Worm (Caenorhabditis elegans) whole organism, mixed stage, embryonic: ENCODE measurements around the gene C46C2.2.

Source experiments
- ham-2 ChIP-seq: fragments of 200-800 bp; sonication (Bioruptor generic); optimal IDR thresholded peaks from 2 replicates; lab custom pipeline; 2018; ENCODE audit warnings: mild to moderate bottlenecking, missing genetic modification characterization, missing compliant biosample characterization
- lin-13 ChIP-seq: fragments of 150-350 bp; optimal IDR thresholded peaks from 2 replicates; lab custom pipeline; 2014; ENCODE audit warnings: missing biosample characterization, missing genetic modification characterization
- mab-5 ChIP-seq: fragments of 150-350 bp; optimal IDR thresholded peaks from 2 replicates; lab custom pipeline; 2014; ENCODE audit warnings: missing biosample characterization, missing genetic modification characterization
- ztf-11 ChIP-seq: fragments of 150-350 bp; optimal IDR thresholded peaks from 2 replicates; lab custom pipeline; 2014; ENCODE audit warnings: missing biosample characterization, missing genetic modification characterization

- TF ChIP-seq ztf-11 (tag; lab: Kevin White, UChicago) (no peak), ham-2 (GFP tag; lab: Kevin White, UChicago) (no peak), lin-13 (tag; lab: Kevin White, UChicago) (no peak), mab-5 (tag; lab: Kevin White, UChicago) (no peak)
Measured at ce11 chrIV:9218415-9218814, 889 bp downstream of the C46C2.2 start.
